Worm (Caenorhabditis elegans) whole organism, L4/young adult: ENCODE measurements around the gene H40L08.2.

ENCODE experiments used
- W03F9.2 ChIP-seq: fragments of 150-350 bp; optimal IDR thresholded peaks from 2 replicates; lab custom pipeline; 2014; ENCODE audit warnings: missing biosample characterization, missing genetic modification characterization
- him-1 ChIP-seq: sonication (generic microtip); optimal IDR thresholded peaks from 2 replicates; lab custom pipeline; 2016; ENCODE audit warnings: missing genotype, missing genetic modification reagents, missing genetic modification characterization, missing compliant biosample characterization

ce11 chrX:15076909-15077308 lies 635 bp downstream of the H40L08.2 start:
- TF ChIP-seq him-1 (no peak), W03F9.2 (no peak)
